Fruit fly (Drosophila melanogaster) whole organism, embryonic: Measurements from ENCODE around the gene CG8042.

ENCODE experiments used
- CG10267 ChIP-seq: fragments of 200-800 bp; sonication (Bioruptor generic); optimal IDR thresholded peaks from 2 replicates; lab custom pipeline; 2018; ENCODE audit warnings: missing biosample characterization, mild to moderate bottlenecking, missing genetic modification characterization, moderate library complexity
- CG10543 ChIP-seq: fragments of 200-800 bp; sonication (Bioruptor generic); optimal IDR thresholded peaks from 3 replicates; lab custom pipeline; 2017; ENCODE audit warnings: missing biosample characterization, mild to moderate bottlenecking, missing genetic modification characterization, moderate library complexity
- CG12071 ChIP-seq: fragments of 200-800 bp; sonication (Bioruptor generic); optimal IDR thresholded peaks from 3 replicates; lab custom pipeline; 2018; ENCODE audit warnings: missing biosample characterization, mild to moderate bottlenecking, missing genetic modification characterization
- CG13296 ChIP-seq: fragments of 200-800 bp; sonication (Bioruptor generic); optimal IDR thresholded peaks from 3 replicates; lab custom pipeline; 2018; ENCODE audit warnings: missing biosample characterization, mild to moderate bottlenecking, missing genetic modification characterization
- CG13424 ChIP-seq: fragments of 200-800 bp; sonication (Bioruptor generic); optimal IDR thresholded peaks from 2 replicates; lab custom pipeline; 2019; ENCODE audit warnings: missing biosample characterization, mild to moderate bottlenecking, missing genetic modification characterization, moderate library complexity
- CG16815 ChIP-seq: fragments of 200-800 bp; sonication (Bioruptor generic); optimal IDR thresholded peaks from 3 replicates; lab custom pipeline; 2017; ENCODE audit warnings: missing biosample characterization, mild to moderate bottlenecking, missing genetic modification characterization
- CG18619 ChIP-seq: fragments of 200-800 bp; sonication (Bioruptor generic); optimal IDR thresholded peaks from 3 replicates; lab custom pipeline; 2017; ENCODE audit warnings: missing biosample characterization, mild to moderate bottlenecking, missing genetic modification characterization
- CG2129 ChIP-seq: fragments of 200-800 bp; sonication (Bioruptor generic); IDR thresholded peaks from 2 replicates; pipeline ENCODE4 v1.3.6; 2022; ENCODE audit warnings: missing biosample characterization, missing genetic modification characterization; ENCODE audit not compliant: partially characterized antibody
- CG34376 ChIP-seq: fragments of 200-800 bp; sonication (Bioruptor generic); optimal IDR thresholded peaks from 2 replicates; lab custom pipeline; 2018; ENCODE audit warnings: missing biosample characterization, mild to moderate bottlenecking, missing genetic modification characterization
- CG34422 ChIP-seq: fragments of 200-800 bp; sonication (Bioruptor generic); IDR thresholded peaks from 3 replicates; pipeline ENCODE4 v1.3.6; 2022; ENCODE audit warnings: missing biosample characterization, missing genetic modification characterization
- CG4854 ChIP-seq: fragments of 200-800 bp; sonication (Bioruptor generic); optimal IDR thresholded peaks from 2 replicates; lab custom pipeline; 2016; ENCODE audit warnings: missing biosample characterization, missing genetic modification characterization, inconsistent platforms
- CG6791 ChIP-seq: fragments of 200-800 bp; sonication (Bioruptor generic); IDR thresholded peaks from 3 replicates; pipeline ENCODE4 v1.3.6; 2022; ENCODE audit warnings: missing biosample characterization, missing genetic modification characterization; ENCODE audit not compliant: partially characterized antibody
- CG7745 ChIP-seq: fragments of 200-800 bp; sonication (Bioruptor generic); optimal IDR thresholded peaks from 2 replicates; lab custom pipeline; 2018; ENCODE audit warnings: missing biosample characterization, mild to moderate bottlenecking, missing genetic modification characterization, moderate library complexity
- CG8089 ChIP-seq: fragments of 200-800 bp; sonication (Bioruptor generic); optimal IDR thresholded peaks from 3 replicates; lab custom pipeline; 2016; ENCODE audit warnings: missing biosample characterization, missing genetic modification characterization
- CG8290 ChIP-seq, 3 experiments: fragments of 200-800 bp; sonication (Bioruptor generic); optimal IDR thresholded peaks; 2 replicates each; lab custom pipeline; 2016 to 2019; ENCODE audit warnings: missing biosample characterization in 3 of 3, missing genetic modification characterization in 3 of 3, mild to moderate bottlenecking in 2 of 3, moderate library complexity in 1 of 3
- Dek ChIP-seq: fragments of 200-800 bp; sonication (Bioruptor generic); optimal IDR thresholded peaks from 3 replicates; lab custom pipeline; 2019; ENCODE audit warnings: missing biosample characterization, mild to moderate bottlenecking, missing genetic modification characterization, moderate library complexity
- Dfd ChIP-seq, 2 experiments: fragments of >200 bp; optimal IDR thresholded peaks; 2 replicates each; lab custom pipeline; 2017; ENCODE audit warnings: missing biosample characterization in 2 of 2, missing genetic modification characterization in 2 of 2
- HHEX ChIP-seq: fragments of 200-800 bp; sonication (Bioruptor generic); optimal IDR thresholded peaks from 3 replicates; lab custom pipeline; 2017; ENCODE audit warnings: missing biosample characterization, mild to moderate bottlenecking, missing genetic modification characterization, missing genetic modification reagents
- Hey ChIP-seq: fragments of 200-800 bp; sonication (Bioruptor generic); optimal IDR thresholded peaks from 3 replicates; lab custom pipeline; 2018; ENCODE audit warnings: missing biosample characterization, mild to moderate bottlenecking, missing genetic modification characterization
- HmgZ ChIP-seq: fragments of 200-800 bp; sonication (Bioruptor generic); optimal IDR thresholded peaks from 2 replicates; lab custom pipeline; 2018; ENCODE audit warnings: missing biosample characterization, mild to moderate bottlenecking, missing genetic modification characterization
- Hr3 ChIP-seq: fragments of 200-800 bp; sonication (Bioruptor generic); optimal IDR thresholded peaks from 3 replicates; lab custom pipeline; 2016; ENCODE audit warnings: missing biosample characterization, missing genetic modification characterization
- Hr78 ChIP-seq, 2 experiments: fragments of 200-800 bp in 1 of 2; fragments of >200 bp in 1 of 2; sonication (Bioruptor generic) in 1 of 2; optimal IDR thresholded peaks; 2 replicates each; lab custom pipeline; 2017 to 2019; ENCODE audit warnings: missing biosample characterization in 2 of 2, missing genetic modification characterization in 2 of 2, mild to moderate bottlenecking in 1 of 2, moderate library complexity in 1 of 2
- Max ChIP-seq: fragments of 200-800 bp; sonication (Bioruptor generic); optimal IDR thresholded peaks from 2 replicates; lab custom pipeline; 2016; ENCODE audit warnings: missing biosample characterization, mild to moderate bottlenecking, missing genetic modification characterization
- Myb ChIP-seq: fragments of 200-800 bp; sonication (Bioruptor generic); optimal IDR thresholded peaks from 2 replicates; lab custom pipeline; 2016; ENCODE audit warnings: missing biosample characterization, missing genetic modification characterization
- Ptx1 ChIP-seq: fragments of 200-800 bp; sonication (Bioruptor generic); IDR thresholded peaks from 2 replicates; pipeline ENCODE4 v1.3.6; 2022; ENCODE audit warnings: missing biosample characterization, missing genetic modification characterization
- amos ChIP-seq: fragments of 200-800 bp; sonication (Bioruptor generic); IDR thresholded peaks from 2 replicates; pipeline ENCODE4 v1.3.6; 2022; ENCODE audit warnings: missing biosample characterization, missing genetic modification characterization; ENCODE audit not compliant: partially characterized antibody
- bsh ChIP-seq, 2 experiments: fragments of 200-800 bp; sonication (Bioruptor generic); optimal IDR thresholded peaks; 2 replicates each; lab custom pipeline; 2017 to 2018; ENCODE audit warnings: mild to moderate bottlenecking in 2 of 2, missing biosample characterization in 2 of 2, missing genetic modification characterization in 2 of 2, moderate library complexity in 1 of 2
- chinmo ChIP-seq: fragments of 200-800 bp; sonication (Bioruptor generic); IDR thresholded peaks from 4 replicates; pipeline ENCODE4 v1.3.6; 2022; ENCODE audit warnings: missing biosample characterization, missing genetic modification characterization; ENCODE audit not compliant: partially characterized antibody
- chn ChIP-seq: fragments of 200-800 bp; sonication (Bioruptor generic); optimal IDR thresholded peaks from 2 replicates; lab custom pipeline; 2016; ENCODE audit warnings: missing biosample characterization, missing genetic modification characterization
- crp ChIP-seq, 2 experiments: fragments of 200-800 bp; sonication (Bioruptor generic); optimal IDR thresholded peaks; 2 replicates in 1 of 2; 3 replicates in 1 of 2; lab custom pipeline; 2017; ENCODE audit warnings: missing biosample characterization in 2 of 2, missing genetic modification characterization in 2 of 2, mild to moderate bottlenecking in 1 of 2, moderate library complexity in 1 of 2
- emc ChIP-seq: fragments of 200-800 bp; sonication (Bioruptor generic); optimal IDR thresholded peaks from 2 replicates; lab custom pipeline; 2016; ENCODE audit warnings: missing biosample characterization, missing genetic modification characterization
- en ChIP-seq: fragments of 200-800 bp; sonication (Bioruptor generic); optimal IDR thresholded peaks from 2 replicates; lab custom pipeline; 2016; ENCODE audit warnings: missing biosample characterization, missing genetic modification characterization
- eve ChIP-seq, 2 experiments: fragments of >200 bp; optimal IDR thresholded peaks; 2 replicates each; lab custom pipeline; 2017; ENCODE audit warnings: missing biosample characterization in 2 of 2, missing genetic modification characterization in 2 of 2
- gfzf ChIP-seq: fragments of 200-800 bp; sonication (Bioruptor generic); optimal IDR thresholded peaks from 2 replicates; lab custom pipeline; 2016; ENCODE audit warnings: missing biosample characterization, mild to moderate bottlenecking, missing genetic modification characterization, moderate library complexity
- gro ChIP-seq: fragments of 200-800 bp; sonication (Bioruptor generic); optimal IDR thresholded peaks from 2 replicates; lab custom pipeline; 2016; ENCODE audit warnings: missing biosample characterization, missing genetic modification characterization
- gsb-n ChIP-seq: fragments of 200-800 bp; sonication (Bioruptor generic); optimal IDR thresholded peaks from 3 replicates; lab custom pipeline; 2018; ENCODE audit warnings: missing biosample characterization, mild to moderate bottlenecking, missing genetic modification characterization
- gt ChIP-seq: fragments of 200-800 bp; sonication (Bioruptor generic); IDR thresholded peaks from 2 replicates; pipeline ENCODE4 v1.3.6; 2022; ENCODE audit warnings: missing biosample characterization, missing genetic modification characterization
- knrl ChIP-seq: fragments of 200-800 bp; sonication (Bioruptor generic); IDR thresholded peaks from 3 replicates; pipeline ENCODE4 v1.3.6; 2022; ENCODE audit warnings: missing biosample characterization, missing genetic modification characterization; ENCODE audit not compliant: partially characterized antibody
- lab ChIP-seq: fragments of 200-800 bp; sonication (Bioruptor generic); optimal IDR thresholded peaks from 3 replicates; lab custom pipeline; 2017; ENCODE audit warnings: missing biosample characterization, missing genetic modification characterization, mild to moderate bottlenecking, moderate library complexity, missing genetic modification reagents
- org-1 ChIP-seq: fragments of 200-800 bp; sonication (Bioruptor generic); optimal IDR thresholded peaks from 2 replicates; lab custom pipeline; 2017; ENCODE audit warnings: missing biosample characterization, missing genetic modification characterization
- otp ChIP-seq: fragments of 200-800 bp; sonication (Bioruptor generic); IDR thresholded peaks from 3 replicates; pipeline ENCODE4, ENCODE4 v1.3.6; 2022; ENCODE audit warnings: missing biosample characterization, missing genetic modification characterization
- rib ChIP-seq: fragments of 200-800 bp; sonication (Bioruptor generic); IDR thresholded peaks from 2 replicates; pipeline ENCODE4 v1.3.6; 2022; ENCODE audit warnings: missing biosample characterization, missing genetic modification characterization
- run ChIP-seq: fragments of 200-800 bp; sonication (Bioruptor generic); optimal IDR thresholded peaks from 3 replicates; lab custom pipeline; 2018; ENCODE audit warnings: missing biosample characterization, mild to moderate bottlenecking, missing genetic modification characterization
- sens-2 ChIP-seq: fragments of 200-800 bp; sonication (Bioruptor generic); IDR thresholded peaks from 2 replicates; pipeline ENCODE4 v1.3.6; 2022; ENCODE audit warnings: missing biosample characterization, missing genetic modification characterization
- sisA ChIP-seq: fragments of 200-800 bp; sonication (Bioruptor generic); IDR thresholded peaks from 2 replicates; pipeline ENCODE4 v1.3.6; 2022; ENCODE audit warnings: missing biosample characterization, missing genetic modification characterization
- unc-4 ChIP-seq: fragments of 200-800 bp; sonication (Bioruptor generic); IDR thresholded peaks from 2 replicates; pipeline ENCODE4 v1.3.6; 2022; ENCODE audit warnings: missing biosample characterization, missing genetic modification characterization; ENCODE audit not compliant: partially characterized antibody
- vnd ChIP-seq: fragments of 200-800 bp; sonication (Bioruptor generic); IDR thresholded peaks from 3 replicates; pipeline ENCODE4 v1.3.6; 2022; ENCODE audit warnings: missing biosample characterization, missing genetic modification characterization; ENCODE audit not compliant: partially characterized antibody
- z ChIP-seq: fragments of 200-800 bp; sonication (Bioruptor generic); IDR thresholded peaks from 3 replicates; pipeline ENCODE4 v1.3.6; 2022; ENCODE audit warnings: missing biosample characterization, missing genetic modification characterization
- zf30C ChIP-seq: fragments of 200-800 bp; sonication (Bioruptor generic); optimal IDR thresholded peaks from 3 replicates; lab custom pipeline; 2018; ENCODE audit warnings: missing biosample characterization, mild to moderate bottlenecking, missing genetic modification characterization

The CG8042 gene

dm6 chr3L:7938638-7939037 is 36.2 kb downstream of the CG8042 start:
- no peak for TF ChIP-seq CG13424 (tag; lab: Kevin White, UChicago)
- 0 out of 2 replicates have a peak, but pooled peaks have one; percentile 38 for TF ChIP-seq sens-2 (GFP tag; lab: Robert Waterston, UW)
- TF ChIP-seq CG13296 (GFP tag; lab: Kevin White, UChicago): no peak
- TF ChIP-seq Hey: no peak
- 0 out of 3 replicates have a peak, but pooled peaks have one; percentile 16 for TF ChIP-seq otp (GFP tag; lab: Robert Waterston, UW)
- TF ChIP-seq CG18619: no peak
- no peak for TF ChIP-seq emc (GFP tag; lab: Kevin White, UChicago)
- no peak for TF ChIP-seq org-1 (GFP tag; lab: Kevin White, UChicago)
- TF ChIP-seq vnd (GFP tag; lab: Robert Waterston, UW): no peak
- TF ChIP-seq Hr3 (GFP tag; lab: Kevin White, UChicago): no peak
- TF ChIP-seq amos (GFP tag; lab: Robert Waterston, UW): no peak
- peak; percentile 72 for TF ChIP-seq CG34376 (GFP tag; lab: Kevin White, UChicago)
- TF ChIP-seq CG12071 (GFP tag; lab: Kevin White, UChicago): no peak
- no peak for TF ChIP-seq CG16815 (GFP tag; lab: Kevin White, UChicago)
- no peak for TF ChIP-seq gro (GFP tag; lab: Kevin White, UChicago)
- TF ChIP-seq z (GFP tag; lab: Robert Waterston, UW): no peak
- no peak for TF ChIP-seq chn (GFP tag; lab: Kevin White, UChicago)
- no peak for TF ChIP-seq sisA (GFP tag; lab: Robert Waterston, UW)
- no peak for TF ChIP-seq unc-4
- TF ChIP-seq run (tag; lab: Kevin White, UChicago): peak; percentile 73
- TF ChIP-seq lab (GFP tag; lab: Kevin White, UChicago): peak; percentile 32
- no peak for TF ChIP-seq Dek (tag; lab: Kevin White, UChicago)
- peak; percentile 30 for TF ChIP-seq CG7745 (tag; lab: Kevin White, UChicago)
- no peak for TF ChIP-seq Dfd (GFP tag; optimal IDR thresholded peaks at IDR 0.05; lab: Kevin White, UChicago)
- no peak for TF ChIP-seq CG34422 (GFP tag; lab: Robert Waterston, UW)
- no peak for TF ChIP-seq en (GFP tag; lab: Kevin White, UChicago)
- no peak for TF ChIP-seq Max (GFP tag; lab: Kevin White, UChicago)
- peak; percentile 15 for TF ChIP-seq HHEX (GFP tag; lab: Kevin White, UChicago)
- TF ChIP-seq CG8089 (GFP tag; lab: Kevin White, UChicago): no peak
- TF ChIP-seq bsh (GFP tag; optimal IDR thresholded peaks at IDR 0.05; lab: Kevin White, UChicago): peak in 1 of 2 experiments; percentile 14
- peak; percentile 49; the same call in 2 of the 3 replicates for TF ChIP-seq CG6791 (GFP tag; lab: Robert Waterston, UW)
- no peak for TF ChIP-seq CG4854
- no peak for TF ChIP-seq gsb-n (tag; lab: Kevin White, UChicago)
- TF ChIP-seq Hr78 (GFP tag; optimal IDR thresholded peaks at IDR 0.05; lab: Kevin White, UChicago): peak in 1 of 2 experiments; percentile 24
- TF ChIP-seq CG2129 (GFP tag; lab: Robert Waterston, UW): no peak
- no peak for TF ChIP-seq CG10267
- TF ChIP-seq CG10543: peak; percentile 25
- TF ChIP-seq crp (GFP tag; optimal IDR thresholded peaks at IDR 0.05; lab: Kevin White, UChicago): no peak
- TF ChIP-seq knrl (GFP tag; lab: Robert Waterston, UW): no peak
- 0 out of 4 replicates have a peak, but pooled peaks have one; percentile 26 for TF ChIP-seq chinmo
- no peak for TF ChIP-seq eve (GFP tag; optimal IDR thresholded peaks at IDR 0.05; lab: Kevin White, UChicago)
- no peak for TF ChIP-seq Myb (GFP tag; lab: Kevin White, UChicago)
- no peak for TF ChIP-seq gt (GFP tag; lab: Robert Waterston, UW)
- TF ChIP-seq rib (GFP tag; lab: Robert Waterston, UW): no peak
- peak; percentile 4 for TF ChIP-seq HmgZ
- no peak for TF ChIP-seq gfzf (GFP tag; lab: Kevin White, UChicago)
- no peak for TF ChIP-seq CG8290 (GFP tag; optimal IDR thresholded peaks at IDR 0.05; lab: Kevin White, UChicago)
- TF ChIP-seq CG8290 (tag; optimal IDR thresholded peaks at IDR 0.05; lab: Kevin White, UChicago): peak in 1 of 2 experiments; percentile 24
- TF ChIP-seq Ptx1 (GFP tag; lab: Robert Waterston, UW): peak; percentile 23; the same call in 1 of the 2 replicates
- no peak for TF ChIP-seq zf30C
